Fruit fly (Drosophila melanogaster) whole organism, pupa: ENCODE results near the gene CG10680.

ENCODE experiments used
- CG10348 ChIP-seq: fragments of 200-800 bp; sonication (Bioruptor generic); IDR thresholded peaks from 2 replicates; pipeline ENCODE4 v1.3.6; 2022; ENCODE audit warnings: missing biosample characterization, missing genetic modification characterization
- CG12605 ChIP-seq: fragments of 200-800 bp; sonication (Bioruptor generic); IDR thresholded peaks from 2 replicates; pipeline ENCODE4 v1.3.6; 2022; ENCODE audit warnings: missing biosample characterization, missing genetic modification characterization
- CG13204 ChIP-seq: fragments of 200-800 bp; sonication (Bioruptor generic); optimal IDR thresholded peaks from 2 replicates; lab custom pipeline; 2018; ENCODE audit warnings: missing biosample characterization, mild to moderate bottlenecking, missing genetic modification characterization, moderate library complexity
- CG14655 ChIP-seq: fragments of 200-800 bp; sonication (Bioruptor generic); optimal IDR thresholded peaks from 3 replicates; lab custom pipeline; 2017; ENCODE audit warnings: mild to moderate bottlenecking, missing biosample characterization, missing genetic modification reagents, missing genetic modification characterization
- CG15710 ChIP-seq: fragments of 200-800 bp; sonication (Bioruptor generic); optimal IDR thresholded peaks from 2 replicates; lab custom pipeline; 2018; ENCODE audit warnings: missing biosample characterization, mild to moderate bottlenecking, missing genetic modification characterization, moderate library complexity
- CG17806 ChIP-seq: fragments of 200-800 bp; sonication (Bioruptor generic); optimal IDR thresholded peaks from 2 replicates; lab custom pipeline; 2018; ENCODE audit warnings: missing biosample characterization, mild to moderate bottlenecking, missing genetic modification characterization, moderate library complexity
- CG32121 ChIP-seq: fragments of 200-800 bp; sonication (Bioruptor generic); IDR thresholded peaks from 2 replicates; pipeline ENCODE4 v1.3.6; 2022; ENCODE audit warnings: missing biosample characterization, missing genetic modification characterization
- CG34367 ChIP-seq: fragments of 200-800 bp; sonication (Bioruptor generic); optimal IDR thresholded peaks from 2 replicates; lab custom pipeline; 2018; ENCODE audit warnings: missing biosample characterization, mild to moderate bottlenecking, missing genetic modification characterization
- CG4496 ChIP-seq: fragments of 200-800 bp; sonication (Bioruptor generic); IDR thresholded peaks from 3 replicates; pipeline ENCODE4 v1.3.6; 2022; ENCODE audit warnings: missing biosample characterization, missing genetic modification characterization
- CG8159 ChIP-seq: fragments of 200-800 bp; sonication (Bioruptor generic); optimal IDR thresholded peaks from 3 replicates; lab custom pipeline; 2018; ENCODE audit warnings: missing biosample characterization, mild to moderate bottlenecking, missing genetic modification characterization, moderate library complexity
- CG8301 ChIP-seq: fragments of 200-800 bp; sonication (Bioruptor generic); optimal IDR thresholded peaks from 2 replicates; lab custom pipeline; 2018; ENCODE audit warnings: missing biosample characterization, mild to moderate bottlenecking, missing genetic modification characterization
- CG9948 ChIP-seq: fragments of 200-800 bp; sonication (Bioruptor generic); optimal IDR thresholded peaks from 2 replicates; lab custom pipeline; 2018; ENCODE audit warnings: missing biosample characterization, mild to moderate bottlenecking, missing genetic modification characterization, moderate library complexity
- D1 ChIP-seq: fragments of 200-800 bp; sonication (Bioruptor generic); optimal IDR thresholded peaks from 2 replicates; lab custom pipeline; 2018; ENCODE audit warnings: missing biosample characterization, mild to moderate bottlenecking, missing genetic modification characterization, moderate library complexity
- EcR ChIP-seq: fragments of 200-800 bp; sonication (Bioruptor generic); optimal IDR thresholded peaks from 3 replicates; lab custom pipeline; 2019; ENCODE audit warnings: missing biosample characterization, missing genetic modification characterization, mild to moderate bottlenecking, moderate library complexity, missing genetic modification reagents
- Ets98B ChIP-seq: fragments of 200-800 bp; sonication (Bioruptor generic); IDR thresholded peaks from 2 replicates; pipeline ENCODE4 v1.3.6; 2022; ENCODE audit warnings: missing biosample characterization, missing genetic modification characterization
- Pif1A ChIP-seq: fragments of 200-800 bp; sonication (Bioruptor generic); optimal IDR thresholded peaks from 3 replicates; lab custom pipeline; 2016; ENCODE audit warnings: missing biosample characterization, missing genetic modification characterization
- Pif1B ChIP-seq: fragments of 200-800 bp; sonication (Bioruptor generic); optimal IDR thresholded peaks from 3 replicates; lab custom pipeline; 2016; ENCODE audit warnings: missing biosample characterization, missing genetic modification characterization
- Snoo ChIP-seq: fragments of 200-800 bp; sonication (Bioruptor generic); optimal IDR thresholded peaks from 3 replicates; lab custom pipeline; 2017; ENCODE audit warnings: missing biosample characterization, mild to moderate bottlenecking, missing genetic modification characterization, inconsistent platforms
- fd96Ca ChIP-seq: fragments of 200-800 bp; sonication (Bioruptor generic); IDR thresholded peaks from 3 replicates; pipeline ENCODE4 v1.3.6; 2022; ENCODE audit warnings: missing biosample characterization, missing genetic modification characterization
- gl ChIP-seq: fragments of 200-800 bp; sonication (Bioruptor generic); optimal IDR thresholded peaks from 2 replicates; lab custom pipeline; 2018; ENCODE audit warnings: missing biosample characterization, mild to moderate bottlenecking, missing genetic modification characterization
- rn ChIP-seq: fragments of 200-800 bp; sonication (Bioruptor generic); IDR thresholded peaks from 2 replicates; pipeline ENCODE4 v1.3.6; 2022; ENCODE audit warnings: missing biosample characterization, missing genetic modification characterization

The CG10680 gene

dm6 chr2L:19942510-19942909, 21.4 kb upstream of the CG10680 start:
- no peak for TF ChIP-seq CG17806 (tag; lab: Kevin White, UChicago)
- TF ChIP-seq gl (tag; lab: Kevin White, UChicago) = no peak
- TF ChIP-seq CG13204 (GFP tag; lab: Kevin White, UChicago) = no peak
- no peak for TF ChIP-seq Pif1A
- TF ChIP-seq D1 (tag; lab: Kevin White, UChicago) = no peak
- TF ChIP-seq CG14655 (GFP tag; lab: Kevin White, UChicago) = no peak
- no peak for TF ChIP-seq CG4496 (GFP tag; lab: Robert Waterston, UW)
- no peak for TF ChIP-seq Pif1B (GFP tag; lab: Kevin White, UChicago)

dm6 chr2L:19943112-19943511, 20.8 kb upstream of the CG10680 start:
- TF ChIP-seq Pif1B (GFP tag; lab: Kevin White, UChicago) = no peak
- 0 out of 3 replicates have a peak, but pooled peaks have one; percentile 22 for TF ChIP-seq fd96Ca
- TF ChIP-seq, all 21 proteins: peak for 1

dm6 chr2L:19944309-19945172, 19.4 kb upstream of the CG10680 start:
- TF ChIP-seq gl (tag; lab: Kevin White, UChicago) (no peak), CG12605 (GFP tag; lab: Robert Waterston, UW) (no peak), D1 (tag; lab: Kevin White, UChicago) (no peak), EcR (peak; percentile 42)

dm6 chr2L:19947992-19948524, 15.9 kb upstream of the CG10680 start:
- TF ChIP-seq CG17806 (tag; lab: Kevin White, UChicago) = no peak
- no peak for TF ChIP-seq CG12605 (GFP tag; lab: Robert Waterston, UW)
- no peak for TF ChIP-seq CG15710 (tag; lab: Kevin White, UChicago)
- no peak for TF ChIP-seq CG13204 (GFP tag; lab: Kevin White, UChicago)
- no peak for TF ChIP-seq Snoo
- TF ChIP-seq Pif1B (GFP tag; lab: Kevin White, UChicago) = no peak
- TF ChIP-seq D1 (tag; lab: Kevin White, UChicago) = no peak
- no peak for TF ChIP-seq Pif1A
- TF ChIP-seq CG34367 (tag; lab: Kevin White, UChicago) = no peak
- TF ChIP-seq rn (GFP tag; lab: Robert Waterston, UW) = no peak
- no peak for TF ChIP-seq CG32121
- TF ChIP-seq CG4496 (GFP tag; lab: Robert Waterston, UW) = no peak; the same call in 2 of the 3 replicates
- TF ChIP-seq Ets98B (GFP tag; lab: Robert Waterston, UW) = no peak
- no peak for TF ChIP-seq EcR

DNA sequence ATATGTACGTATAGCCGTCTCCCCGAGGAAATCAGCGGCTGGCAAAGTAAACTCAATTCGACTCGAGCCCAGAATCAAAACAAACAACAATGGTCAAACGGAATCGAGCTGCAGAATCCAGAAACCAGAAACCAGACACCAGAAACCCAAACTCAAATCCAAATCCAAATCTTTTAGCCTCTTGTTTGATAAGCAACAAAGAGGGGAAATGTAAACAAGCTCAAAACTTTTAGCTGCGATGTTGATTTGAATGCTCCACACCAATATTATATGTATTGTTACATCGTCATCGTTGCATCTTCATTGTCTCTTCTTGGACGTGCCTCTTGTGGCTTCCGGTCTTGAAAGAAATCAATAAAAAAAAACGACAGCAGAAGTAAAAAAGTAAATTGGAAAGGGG, 14.3 kb upstream of the CG10680 start:
- no peak for TF ChIP-seq EcR
- TF ChIP-seq Ets98B (GFP tag; lab: Robert Waterston, UW) = no peak
- TF ChIP-seq CG12605 (GFP tag; lab: Robert Waterston, UW) = no peak
- TF ChIP-seq CG14655 (GFP tag; lab: Kevin White, UChicago) = no peak
- no peak for TF ChIP-seq CG17806 (tag; lab: Kevin White, UChicago)
- TF ChIP-seq rn (GFP tag; lab: Robert Waterston, UW) = no peak
- no peak for TF ChIP-seq CG8159 (tag; lab: Kevin White, UChicago)
- no peak for TF ChIP-seq Snoo
- no peak for TF ChIP-seq CG15710 (tag; lab: Kevin White, UChicago)
- TF ChIP-seq, all 21 proteins: peak for 0

- TF ChIP-seq CG15710 (tag; lab: Kevin White, UChicago) (no peak), gl (tag; lab: Kevin White, UChicago) (no peak), CG10348 (no peak), CG13204 (GFP tag; lab: Kevin White, UChicago) (no peak)
Observed at dm6 chr2L:19951543-19952163, 12.3 kb upstream of the CG10680 start.

DNA sequence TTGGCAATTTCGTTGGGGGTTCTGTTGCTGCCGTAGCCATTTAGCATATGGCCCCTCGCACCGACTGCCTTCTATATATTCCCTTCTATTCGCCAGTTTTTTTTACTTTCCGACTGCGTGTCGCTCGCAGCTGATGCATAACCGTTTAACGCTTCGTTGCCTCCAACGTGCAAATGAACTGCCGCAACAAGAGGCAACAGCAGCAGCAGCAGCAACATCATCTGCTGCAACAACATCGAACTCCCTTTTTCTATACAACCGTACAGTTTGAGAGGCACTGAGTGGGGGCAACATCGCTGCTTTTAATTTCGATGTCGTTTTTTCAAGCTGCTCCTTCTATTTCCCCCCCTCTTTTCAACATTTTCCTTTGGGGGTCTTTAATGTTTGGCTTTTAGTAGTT, 11.7 kb upstream of the CG10680 start:
- TF ChIP-seq fd96Ca (no peak), CG8159 (tag; lab: Kevin White, UChicago) (no peak), CG4496 (GFP tag; lab: Robert Waterston, UW) (no peak), CG15710 (tag; lab: Kevin White, UChicago) (no peak), CG14655 (GFP tag; lab: Kevin White, UChicago) (no peak), CG12605 (GFP tag; lab: Robert Waterston, UW) (no peak), CG8301 (tag; lab: Kevin White, UChicago) (no peak), CG9948 (no peak), CG13204 (GFP tag; lab: Kevin White, UChicago) (no peak), CG34367 (tag; lab: Kevin White, UChicago) (no peak), Pif1A (no peak), Ets98B (GFP tag; lab: Robert Waterston, UW) (no peak), Snoo (no peak), D1 (tag; lab: Kevin White, UChicago) (no peak), rn (GFP tag; lab: Robert Waterston, UW) (no peak), CG17806 (tag; lab: Kevin White, UChicago) (no peak), Pif1B (GFP tag; lab: Kevin White, UChicago) (no peak), CG32121 (no peak), EcR (no peak)
